Worm (Caenorhabditis elegans) whole organism, L1 larva: ENCODE results near the gene twk-9.
A peak's percentile ranks its signal among the peaks of the same experiment; 100 is the strongest.

Experiments used
- C04F5.9 ChIP-seq: sonication (generic microtip); optimal IDR thresholded peaks from 2 replicates; lab custom pipeline; 2016; ENCODE audit warnings: missing genetic modification characterization, missing compliant biosample characterization
- C16A3.4 ChIP-seq: fragments of 150-350 bp; optimal IDR thresholded peaks from 2 replicates; lab custom pipeline; 2014; ENCODE audit warnings: missing biosample characterization, missing genetic modification characterization
- F16B12.6 ChIP-seq: fragments of 150-350 bp; optimal IDR thresholded peaks from 2 replicates; lab custom pipeline; 2014; ENCODE audit warnings: missing biosample characterization, missing genetic modification characterization
- Y116A8C.19 ChIP-seq: sonication (generic microtip); optimal IDR thresholded peaks from 2 replicates; lab custom pipeline; 2016; ENCODE audit warnings: missing compliant biosample characterization, missing genetic modification characterization, borderline replicate concordance
- alr-1 ChIP-seq: fragments of 200-800 bp; sonication (Bioruptor generic); optimal IDR thresholded peaks from 2 replicates; lab custom pipeline; 2018; ENCODE audit warnings: borderline replicate concordance, mild to moderate bottlenecking, missing genetic modification characterization, missing compliant biosample characterization
- ama-1 ChIP-seq: fragments of 150-350 bp; optimal IDR thresholded peaks from 2 replicates; lab custom pipeline; 2014
- blmp-1 ChIP-seq: fragments of 150-350 bp; optimal IDR thresholded peaks from 2 replicates; lab custom pipeline; 2014; ENCODE audit warnings: missing biosample characterization, missing genetic modification characterization
- ceh-82 ChIP-seq, 3 experiments: fragments of 150-350 bp in 1 of 3; sonication (generic microtip) in 2 of 3; optimal IDR thresholded peaks; 2 replicates each; lab custom pipeline; 2014 to 2017; ENCODE audit warnings: missing biosample characterization in 3 of 3, missing genetic modification characterization in 3 of 3
- ceh-90 ChIP-seq: sonication (generic microtip); optimal IDR thresholded peaks from 2 replicates; lab custom pipeline; 2016; ENCODE audit warnings: missing genetic modification characterization, missing compliant biosample characterization
- dsc-1 ChIP-seq: sonication (generic microtip); optimal IDR thresholded peaks from 2 replicates; lab custom pipeline; 2016; ENCODE audit warnings: mild to moderate bottlenecking, missing genetic modification characterization, missing compliant biosample characterization
- efl-1 ChIP-seq, 4 experiments: fragments of 150-350 bp; optimal IDR thresholded peaks in 3 of 4; peaks in 1 of 4; 1 replicate in 1 of 4; 2 replicates in 3 of 4; lab custom pipeline; 2014; ENCODE audit warnings: missing biosample characterization in 2 of 4, missing genetic modification characterization in 2 of 4, missing genetic modification reagents in 2 of 4
- efl-3 ChIP-seq: fragments of 200-800 bp; sonication (Bioruptor generic); optimal IDR thresholded peaks from 2 replicates; lab custom pipeline; 2018; ENCODE audit warnings: mild to moderate bottlenecking, missing genetic modification characterization, missing compliant biosample characterization
- elt-2 ChIP-seq: sonication (generic microtip); optimal IDR thresholded peaks from 2 replicates; lab custom pipeline; 2016; ENCODE audit warnings: missing genetic modification characterization, mild to moderate bottlenecking, inconsistent platforms, missing compliant biosample characterization, missing genetic modification reagents
- elt-3 ChIP-seq, 6 experiments: fragments of 150-350 bp in 1 of 6; sonication (generic microtip); optimal IDR thresholded peaks; 2 replicates each; lab custom pipeline; 2017 to 2018; ENCODE audit warnings: missing biosample characterization in 6 of 6, missing genetic modification characterization in 6 of 6, inconsistent platforms in 1 of 6
- ets-5 ChIP-seq: fragments of 200-800 bp; sonication (Bioruptor generic); IDR thresholded peaks from 2 replicates; pipeline ENCODE4 v1.3.6; 2022; ENCODE audit warnings: missing genetic modification characterization, missing compliant biosample characterization
- fkh-4 ChIP-seq: sonication (generic microtip); optimal IDR thresholded peaks from 2 replicates; lab custom pipeline; 2016; ENCODE audit warnings: missing compliant biosample characterization, missing genetic modification characterization, borderline replicate concordance
- hpl-2 ChIP-seq: fragments of 150-350 bp; optimal IDR thresholded peaks from 2 replicates; lab custom pipeline; 2014; ENCODE audit warnings: missing biosample characterization, missing genetic modification reagents, missing genetic modification characterization
- irx-1 ChIP-seq: sonication (generic microtip); optimal IDR thresholded peaks from 2 replicates; lab custom pipeline; 2016; ENCODE audit warnings: missing genetic modification characterization, missing compliant biosample characterization
- isw-1 ChIP-seq: fragments of 200-800 bp; sonication (Bioruptor generic); IDR thresholded peaks from 2 replicates; pipeline ENCODE4 v1.3.6; 2022; ENCODE audit warnings: missing genetic modification characterization, missing compliant biosample characterization
- jun-1 ChIP-seq: fragments of 150-350 bp; optimal IDR thresholded peaks from 2 replicates; lab custom pipeline; 2014; ENCODE audit warnings: missing biosample characterization, missing genetic modification reagents, missing genetic modification characterization
- lin-13 ChIP-seq: fragments of 150-350 bp; optimal IDR thresholded peaks from 2 replicates; lab custom pipeline; 2014; ENCODE audit warnings: missing biosample characterization, missing genetic modification reagents, missing genetic modification characterization
- lin-14 ChIP-seq: fragments of 200-800 bp; sonication (Bioruptor generic); optimal IDR thresholded peaks from 2 replicates; lab custom pipeline; 2018; ENCODE audit warnings: mild to moderate bottlenecking, missing genetic modification characterization, moderate library complexity, missing compliant biosample characterization
- lin-35 ChIP-seq, 2 experiments: fragments of 150-350 bp; optimal IDR thresholded peaks; 2 replicates each; lab custom pipeline; 2014; ENCODE audit warnings: missing biosample characterization in 2 of 2, missing genetic modification characterization in 2 of 2, missing genetic modification reagents in 2 of 2
- lin-39 ChIP-seq: fragments of 150-350 bp; optimal IDR thresholded peaks from 2 replicates; lab custom pipeline; 2014; ENCODE audit warnings: missing biosample characterization, missing genetic modification reagents, missing genetic modification characterization
- lir-3 ChIP-seq: sonication (generic microtip); optimal IDR thresholded peaks from 2 replicates; lab custom pipeline; 2016; ENCODE audit warnings: mild to moderate bottlenecking, missing genetic modification characterization, moderate library complexity, missing compliant biosample characterization; ENCODE audit not compliant: poor library complexity
- lsy-2 ChIP-seq, 2 experiments: fragments of 150-350 bp; optimal IDR thresholded peaks; 2 replicates each; lab custom pipeline; 2014; ENCODE audit warnings: missing biosample characterization in 2 of 2, missing genetic modification characterization in 2 of 2
- mdl-1 ChIP-seq, 2 experiments: fragments of 150-350 bp; optimal IDR thresholded peaks; 2 replicates each; lab custom pipeline; 2014 to 2017; ENCODE audit warnings: missing biosample characterization in 2 of 2, missing genetic modification characterization in 2 of 2, inconsistent platforms in 1 of 2
- mep-1 ChIP-seq: fragments of 150-350 bp; optimal IDR thresholded peaks from 2 replicates; lab custom pipeline; 2014; ENCODE audit warnings: missing biosample characterization, missing genetic modification characterization
- nhr-12 ChIP-seq: sonication (generic microtip); optimal IDR thresholded peaks from 2 replicates; lab custom pipeline; 2017; ENCODE audit warnings: missing biosample characterization, missing genetic modification characterization
- nhr-19 ChIP-seq: fragments of 200-800 bp; sonication (Bioruptor generic); conservative IDR thresholded peaks from 2 replicates; pipeline ENCODE4 v1.3.6; 2022; ENCODE audit warnings: missing genetic modification characterization, missing compliant biosample characterization
- nhr-20 ChIP-seq: sonication (generic microtip); optimal IDR thresholded peaks from 2 replicates; lab custom pipeline; 2016; ENCODE audit warnings: mild to moderate bottlenecking, missing genetic modification characterization, missing compliant biosample characterization
- nhr-237 ChIP-seq: fragments of 150-350 bp; optimal IDR thresholded peaks from 2 replicates; lab custom pipeline; 2014; ENCODE audit warnings: missing biosample characterization, missing genetic modification characterization
- nhr-71 ChIP-seq: sonication (generic microtip); optimal IDR thresholded peaks from 2 replicates; lab custom pipeline; 2016; ENCODE audit warnings: mild to moderate bottlenecking, missing genetic modification characterization, moderate library complexity, missing compliant biosample characterization
- nhr-76 ChIP-seq: sonication (generic microtip); optimal IDR thresholded peaks from 2 replicates; lab custom pipeline; 2017; ENCODE audit warnings: missing biosample characterization, missing genetic modification characterization
- nhr-77 ChIP-seq: fragments of 150-350 bp; optimal IDR thresholded peaks from 2 replicates; lab custom pipeline; 2014; ENCODE audit warnings: missing biosample characterization, missing genetic modification characterization
- nhr-85 ChIP-seq: sonication (generic microtip); peaks from one replicate; lab custom pipeline; 2016; ENCODE audit warnings: missing genetic modification characterization, inconsistent platforms, missing compliant biosample characterization
- nhr-90 ChIP-seq: sonication (generic microtip); optimal IDR thresholded peaks from 2 replicates; lab custom pipeline; 2016; ENCODE audit warnings: mild to moderate bottlenecking, missing genetic modification characterization, missing compliant biosample characterization; ENCODE audit not compliant: poor library complexity
- pag-3 ChIP-seq: sonication (generic microtip); optimal IDR thresholded peaks from 2 replicates; lab custom pipeline; 2017; ENCODE audit warnings: missing genetic modification characterization, mild to moderate bottlenecking, missing compliant biosample characterization, antibody characterized with exemption, borderline replicate concordance; ENCODE audit not compliant: insufficient read depth
- skn-1 ChIP-seq: fragments of 150-350 bp; optimal IDR thresholded peaks from 2 replicates; lab custom pipeline; 2014; ENCODE audit warnings: missing biosample characterization, missing genetic modification characterization
- snu-23 ChIP-seq: sonication (generic microtip); optimal IDR thresholded peaks from 2 replicates; lab custom pipeline; 2016; ENCODE audit warnings: missing genetic modification characterization, missing compliant biosample characterization
- sptf-1 ChIP-seq: fragments of 150-350 bp; optimal IDR thresholded peaks from 2 replicates; lab custom pipeline; 2014; ENCODE audit warnings: missing biosample characterization, missing genetic modification characterization
- swsn-7 ChIP-seq: sonication (generic microtip); optimal IDR thresholded peaks from 2 replicates; lab custom pipeline; 2016; ENCODE audit warnings: missing genetic modification characterization, missing compliant biosample characterization
- tlp-1 ChIP-seq: fragments of 150-350 bp; optimal IDR thresholded peaks from 2 replicates; lab custom pipeline; 2014; ENCODE audit warnings: missing biosample characterization, missing genetic modification characterization
- unc-130 ChIP-seq: fragments of 150-350 bp; optimal IDR thresholded peaks from 2 replicates; lab custom pipeline; 2017; ENCODE audit warnings: missing biosample characterization, missing genetic modification characterization, inconsistent platforms
- unc-30 ChIP-seq: sonication (generic microtip); optimal IDR thresholded peaks from 2 replicates; lab custom pipeline; 2017; ENCODE audit warnings: missing biosample characterization, missing genetic modification characterization
- unc-62 ChIP-seq: fragments of 150-350 bp; optimal IDR thresholded peaks from 2 replicates; lab custom pipeline; 2014; ENCODE audit warnings: missing biosample characterization, missing genetic modification reagents, missing genetic modification characterization
- zag-1 ChIP-seq: fragments of 150-350 bp; optimal IDR thresholded peaks from 2 replicates; lab custom pipeline; 2014; ENCODE audit warnings: missing biosample characterization, missing genetic modification characterization
- zip-4 ChIP-seq: fragments of 200-800 bp; sonication (Bioruptor generic); optimal IDR thresholded peaks from 2 replicates; lab custom pipeline; 2018; ENCODE audit warnings: mild to moderate bottlenecking, missing genetic modification characterization, moderate library complexity, missing compliant biosample characterization
- ztf-4 ChIP-seq: fragments of 150-350 bp; optimal IDR thresholded peaks from 2 replicates; lab custom pipeline; 2014; ENCODE audit warnings: missing biosample characterization, missing genetic modification characterization

The twk-9 gene

ce11 chrIV:9668103-9668672 is 24.8 kb upstream of the twk-9 start:
- TF ChIP-seq ceh-82 (tag; optimal IDR thresholded peaks at IDR 0.05; lab: Kevin White, UChicago) (no peak), lin-14 (GFP tag; lab: Kevin White, UChicago) (peak; percentile 46), nhr-77 (tag; lab: Kevin White, UChicago) (no peak), snu-23 (GFP tag; lab: Kevin White, UChicago) (peak; percentile 23), lin-35 (GFP tag; optimal IDR thresholded peaks at IDR 0.05; lab: Kevin White, UChicago) (peak in 1 of 2 experiments; percentile 14), ztf-4 (no peak), elt-2 (tag; lab: Kevin White, UChicago) (peak; percentile 65), mdl-1 (tag; optimal IDR thresholded peaks at IDR 0.05; lab: Kevin White, UChicago) (peak in 1 of 2 experiments; percentile 31), jun-1 (tag; lab: Kevin White, UChicago) (no peak), nhr-19 (GFP tag; lab: Robert Waterston, UW) (peak; percentile 10; the same call in 1 of the 2 replicates), nhr-71 (tag; lab: Kevin White, UChicago) (peak; percentile 64), zip-4 (no peak), nhr-20 (tag; lab: Kevin White, UChicago) (peak; percentile 77), efl-1 (optimal IDR thresholded peaks at IDR 0.05; lab: Kevin White, UChicago) (no peak), efl-1 (GFP tag; optimal IDR thresholded peaks at IDR 0.05 in 1 of 2; lab: Kevin White, UChicago) (peak in 1 of 2 experiments; percentile 56)

- no peak for TF ChIP-seq nhr-237 (tag; lab: Kevin White, UChicago)
- TF ChIP-seq skn-1: peak; percentile 20
- TF ChIP-seq nhr-77 (tag; lab: Kevin White, UChicago): peak; percentile 33
- TF ChIP-seq sptf-1 (tag; lab: Kevin White, UChicago): no peak
- TF ChIP-seq zip-4: no peak
- TF ChIP-seq irx-1 (tag; lab: Kevin White, UChicago): peak; percentile 34
- no peak for TF ChIP-seq dsc-1 (tag; lab: Kevin White, UChicago)
- TF ChIP-seq efl-3: peak; percentile 12
- TF ChIP-seq nhr-12 (tag; lab: Kevin White, UChicago): no peak
- TF ChIP-seq ceh-90: no peak
- TF ChIP-seq zag-1 (tag; lab: Kevin White, UChicago): no peak
- peak; percentile 1 for TF ChIP-seq lin-13 (GFP tag; lab: Kevin White, UChicago)
- peak; percentile 19 for TF ChIP-seq lir-3 (tag; lab: Kevin White, UChicago)
- TF ChIP-seq lin-39 (tag; lab: Kevin White, UChicago): peak; percentile 30
- TF ChIP-seq C04F5.9 (tag; lab: Kevin White, UChicago): peak; percentile 24
- TF ChIP-seq swsn-7 (tag; lab: Kevin White, UChicago): peak; percentile 59
- TF ChIP-seq blmp-1 (tag; lab: Kevin White, UChicago): peak; percentile 77
- TF ChIP-seq hpl-2 (GFP tag; lab: Kevin White, UChicago): no peak
- TF ChIP-seq mep-1 (tag; lab: Kevin White, UChicago): peak; percentile 88
- no peak for TF ChIP-seq isw-1
- no peak for TF ChIP-seq alr-1
- no peak for TF ChIP-seq F16B12.6
- peak; percentile 86 for TF ChIP-seq snu-23 (GFP tag; lab: Kevin White, UChicago)
- no peak for TF ChIP-seq unc-30 (tag; lab: Kevin White, UChicago)
- peak; percentile 56 for TF ChIP-seq jun-1 (tag; lab: Kevin White, UChicago)
- TF ChIP-seq unc-130 (tag; lab: Kevin White, UChicago): no peak
- TF ChIP-seq nhr-76 (tag; lab: Kevin White, UChicago): no peak
- no peak for TF ChIP-seq pag-3 (tag; lab: Kevin White, UChicago)
- TF ChIP-seq elt-3 (tag; optimal IDR thresholded peaks at IDR 0.05; lab: Kevin White, UChicago): peak in 2 of 6 experiments; percentile 2 to 68
- TF ChIP-seq fkh-4 (tag; lab: Kevin White, UChicago): no peak
- TF ChIP-seq tlp-1: no peak
- peak; percentile 25 for TF ChIP-seq ztf-4
- TF ChIP-seq lin-35 (GFP tag; optimal IDR thresholded peaks at IDR 0.05; lab: Kevin White, UChicago): peak; percentile 39 to 75
- peak; percentile 98 for TF ChIP-seq nhr-85 (tag; lab: Kevin White, UChicago)
- no peak for TF ChIP-seq Y116A8C.19
- TF ChIP-seq C16A3.4 (tag; lab: Kevin White, UChicago): no peak
- no peak for TF ChIP-seq unc-62 (GFP tag; lab: Kevin White, UChicago)
- TF ChIP-seq ama-1 (lab: Kevin White, UChicago): peak; percentile 9
- TF ChIP-seq nhr-90 (tag; lab: Kevin White, UChicago): peak; percentile 74
- no peak for TF ChIP-seq ets-5
- peak; percentile 35 to 70 for TF ChIP-seq lsy-2 (tag; optimal IDR thresholded peaks at IDR 0.05; lab: Kevin White, UChicago)
These were observed 23.0 kb upstream of the twk-9 start for ce11 chrIV:9669969-9670368.
